Worm (Caenorhabditis elegans) whole organism, L1 larva: ENCODE data around the gene ulp-3.
A peak's percentile ranks its signal among the peaks of the same experiment; 100 is the strongest.

Experiments used
- C16A3.4 ChIP-seq: fragments of 150-350 bp; optimal IDR thresholded peaks from 2 replicates; lab custom pipeline; 2014; ENCODE audit warnings: missing biosample characterization, missing genetic modification characterization
- F16B12.6 ChIP-seq: fragments of 150-350 bp; optimal IDR thresholded peaks from 2 replicates; lab custom pipeline; 2014; ENCODE audit warnings: missing biosample characterization, missing genetic modification characterization
- Y116A8C.19 ChIP-seq: sonication (generic microtip); optimal IDR thresholded peaks from 2 replicates; lab custom pipeline; 2016; ENCODE audit warnings: missing compliant biosample characterization, missing genetic modification characterization, borderline replicate concordance
- alr-1 ChIP-seq: fragments of 200-800 bp; sonication (Bioruptor generic); optimal IDR thresholded peaks from 2 replicates; lab custom pipeline; 2018; ENCODE audit warnings: borderline replicate concordance, mild to moderate bottlenecking, missing genetic modification characterization, missing compliant biosample characterization
- ama-1 ChIP-seq: fragments of 150-350 bp; optimal IDR thresholded peaks from 2 replicates; lab custom pipeline; 2014
- blmp-1 ChIP-seq: fragments of 150-350 bp; optimal IDR thresholded peaks from 2 replicates; lab custom pipeline; 2014; ENCODE audit warnings: missing biosample characterization, missing genetic modification characterization
- ceh-8 ChIP-seq: fragments of 200-800 bp; sonication (Bioruptor generic); optimal IDR thresholded peaks from 2 replicates; lab custom pipeline; 2018; ENCODE audit warnings: mild to moderate bottlenecking, missing genetic modification characterization, moderate library complexity, missing compliant biosample characterization
- ceh-82 ChIP-seq, 3 experiments: fragments of 150-350 bp in 1 of 3; sonication (generic microtip) in 2 of 3; optimal IDR thresholded peaks; 2 replicates each; lab custom pipeline; 2014 to 2017; ENCODE audit warnings: missing biosample characterization in 3 of 3, missing genetic modification characterization in 3 of 3
- ceh-88 ChIP-seq: fragments of 200-800 bp; sonication (Bioruptor generic); IDR thresholded peaks from 2 replicates; pipeline ENCODE4 v1.3.6; 2022; ENCODE audit warnings: missing genetic modification characterization, missing compliant biosample characterization
- ceh-90 ChIP-seq: sonication (generic microtip); optimal IDR thresholded peaks from 2 replicates; lab custom pipeline; 2016; ENCODE audit warnings: missing genetic modification characterization, missing compliant biosample characterization
- dpl-1 ChIP-seq, 3 experiments: fragments of 150-350 bp in 2 of 3; sonication (generic microtip) in 1 of 3; optimal IDR thresholded peaks; 2 replicates each; lab custom pipeline; 2014 to 2017; ENCODE audit warnings: missing biosample characterization in 3 of 3, missing genetic modification characterization in 3 of 3, missing genetic modification reagents in 3 of 3
- efl-1 ChIP-seq, 4 experiments: fragments of 150-350 bp; optimal IDR thresholded peaks in 3 of 4; peaks in 1 of 4; 1 replicate in 1 of 4; 2 replicates in 3 of 4; lab custom pipeline; 2014; ENCODE audit warnings: missing biosample characterization in 2 of 4, missing genetic modification characterization in 2 of 4, missing genetic modification reagents in 2 of 4
- efl-3 ChIP-seq: fragments of 200-800 bp; sonication (Bioruptor generic); optimal IDR thresholded peaks from 2 replicates; lab custom pipeline; 2018; ENCODE audit warnings: mild to moderate bottlenecking, missing genetic modification characterization, missing compliant biosample characterization
- egl-13 ChIP-seq: sonication (generic microtip); optimal IDR thresholded peaks from 2 replicates; lab custom pipeline; 2016; ENCODE audit warnings: missing genotype, missing genetic modification reagents, missing genetic modification characterization, missing compliant biosample characterization
- egl-27 ChIP-seq, 2 experiments: fragments of 150-350 bp in 1 of 2; sonication (generic microtip); optimal IDR thresholded peaks; 3 replicates each; lab custom pipeline; 2017 to 2018; ENCODE audit warnings: missing biosample characterization in 2 of 2, missing genetic modification characterization in 2 of 2, missing genetic modification reagents in 2 of 2
- elt-2 ChIP-seq: sonication (generic microtip); optimal IDR thresholded peaks from 2 replicates; lab custom pipeline; 2016; ENCODE audit warnings: missing genetic modification characterization, mild to moderate bottlenecking, inconsistent platforms, missing compliant biosample characterization, missing genetic modification reagents
- fkh-10 ChIP-seq: sonication (generic microtip); optimal IDR thresholded peaks from 2 replicates; lab custom pipeline; 2017; ENCODE audit warnings: missing biosample characterization, missing genetic modification reagents, missing genetic modification characterization
- fos-1 ChIP-seq: fragments of 150-350 bp; optimal IDR thresholded peaks from 2 replicates; lab custom pipeline; 2014; ENCODE audit warnings: missing biosample characterization, missing genetic modification characterization
- grh-1 ChIP-seq: fragments of 200-800 bp; sonication (Bioruptor generic); IDR thresholded peaks from 2 replicates; pipeline ENCODE4 v1.3.6; 2022; ENCODE audit warnings: missing genetic modification reagents, missing genetic modification characterization, missing compliant biosample characterization
- hlh-4 ChIP-seq: sonication (generic microtip); optimal IDR thresholded peaks from 2 replicates; lab custom pipeline; 2016; ENCODE audit warnings: mild to moderate bottlenecking, missing genetic modification characterization, missing compliant biosample characterization
- hpl-2 ChIP-seq: fragments of 150-350 bp; optimal IDR thresholded peaks from 2 replicates; lab custom pipeline; 2014; ENCODE audit warnings: missing biosample characterization, missing genetic modification reagents, missing genetic modification characterization
- lin-13 ChIP-seq: fragments of 150-350 bp; optimal IDR thresholded peaks from 2 replicates; lab custom pipeline; 2014; ENCODE audit warnings: missing biosample characterization, missing genetic modification reagents, missing genetic modification characterization
- lin-14 ChIP-seq: fragments of 200-800 bp; sonication (Bioruptor generic); optimal IDR thresholded peaks from 2 replicates; lab custom pipeline; 2018; ENCODE audit warnings: mild to moderate bottlenecking, missing genetic modification characterization, moderate library complexity, missing compliant biosample characterization
- lin-15B ChIP-seq: fragments of 150-350 bp; sonication (generic microtip); optimal IDR thresholded peaks from 3 replicates; lab custom pipeline; 2014; ENCODE audit warnings: missing biosample characterization, missing genetic modification characterization
- lin-35 ChIP-seq, 2 experiments: fragments of 150-350 bp; optimal IDR thresholded peaks; 2 replicates each; lab custom pipeline; 2014; ENCODE audit warnings: missing biosample characterization in 2 of 2, missing genetic modification characterization in 2 of 2, missing genetic modification reagents in 2 of 2
- lsy-2 ChIP-seq, 2 experiments: fragments of 150-350 bp; optimal IDR thresholded peaks; 2 replicates each; lab custom pipeline; 2014; ENCODE audit warnings: missing biosample characterization in 2 of 2, missing genetic modification characterization in 2 of 2
- mab-9 ChIP-seq: fragments of 200-800 bp; sonication (Bioruptor generic); IDR thresholded peaks from 2 replicates; pipeline ENCODE4 v1.3.6; 2022; ENCODE audit warnings: missing genetic modification reagents, missing genetic modification characterization, missing compliant biosample characterization
- mep-1 ChIP-seq: fragments of 150-350 bp; optimal IDR thresholded peaks from 2 replicates; lab custom pipeline; 2014; ENCODE audit warnings: missing biosample characterization, missing genetic modification characterization
- nhr-85 ChIP-seq: sonication (generic microtip); peaks from one replicate; lab custom pipeline; 2016; ENCODE audit warnings: missing genetic modification characterization, inconsistent platforms, missing compliant biosample characterization
- pag-3 ChIP-seq: sonication (generic microtip); optimal IDR thresholded peaks from 2 replicates; lab custom pipeline; 2017; ENCODE audit warnings: missing genetic modification characterization, mild to moderate bottlenecking, missing compliant biosample characterization, antibody characterized with exemption, borderline replicate concordance; ENCODE audit not compliant: insufficient read depth
- pax-3 ChIP-seq: fragments of 200-800 bp; sonication (Bioruptor generic); optimal IDR thresholded peaks from 2 replicates; lab custom pipeline; 2018; ENCODE audit warnings: mild to moderate bottlenecking, missing genetic modification characterization, moderate library complexity, missing compliant biosample characterization
- snu-23 ChIP-seq: sonication (generic microtip); optimal IDR thresholded peaks from 2 replicates; lab custom pipeline; 2016; ENCODE audit warnings: missing genetic modification characterization, missing compliant biosample characterization
- sup-37 ChIP-seq: fragments of 200-800 bp; sonication (Bioruptor generic); optimal IDR thresholded peaks from 2 replicates; lab custom pipeline; 2018; ENCODE audit warnings: mild to moderate bottlenecking, missing genetic modification characterization, missing compliant biosample characterization
- unc-130 ChIP-seq: fragments of 150-350 bp; optimal IDR thresholded peaks from 2 replicates; lab custom pipeline; 2017; ENCODE audit warnings: missing biosample characterization, missing genetic modification characterization, inconsistent platforms
- unc-30 ChIP-seq: sonication (generic microtip); optimal IDR thresholded peaks from 2 replicates; lab custom pipeline; 2017; ENCODE audit warnings: missing biosample characterization, missing genetic modification characterization
- unc-86 ChIP-seq: sonication (generic microtip); optimal IDR thresholded peaks from 2 replicates; lab custom pipeline; 2016; ENCODE audit warnings: missing genetic modification characterization, missing compliant biosample characterization
- xbp-1 ChIP-seq: sonication (generic microtip); optimal IDR thresholded peaks from 2 replicates; lab custom pipeline; 2016; ENCODE audit warnings: missing genetic modification characterization, missing compliant biosample characterization
- zag-1 ChIP-seq: fragments of 150-350 bp; optimal IDR thresholded peaks from 2 replicates; lab custom pipeline; 2014; ENCODE audit warnings: missing biosample characterization, missing genetic modification characterization
- ztf-4 ChIP-seq: fragments of 150-350 bp; optimal IDR thresholded peaks from 2 replicates; lab custom pipeline; 2014; ENCODE audit warnings: missing biosample characterization, missing genetic modification characterization

ulp-3 gene

ce11 chrIV:1963247-1963646 lies at the start of gene ulp-3:
Gene ulp-3, plus strand, starts transcription at chrIV:1963634.
- TF ChIP-seq ceh-8 (GFP tag; lab: Kevin White, UChicago) (no peak), efl-1 (optimal IDR thresholded peaks at IDR 0.05; lab: Kevin White, UChicago) (no peak), efl-1 (GFP tag; optimal IDR thresholded peaks at IDR 0.05 in 1 of 2; lab: Kevin White, UChicago) (peak in 1 of 2 experiments; percentile 65)

ce11 chrIV:1914900-1915299 lies 48.5 kb upstream of the ulp-3 start:
- TF ChIP-seq lin-14: peak; percentile 33
- no peak for TF ChIP-seq hpl-2 (GFP tag; lab: Kevin White, UChicago)
- no peak for TF ChIP-seq elt-2 (tag; lab: Kevin White, UChicago)
- no peak for TF ChIP-seq mab-9 (GFP tag; lab: Robert Waterston, UW)
- no peak for TF ChIP-seq hlh-4 (tag; lab: Kevin White, UChicago)
- TF ChIP-seq nhr-85 (tag; lab: Kevin White, UChicago): peak; percentile 26

- no peak for TF ChIP-seq Y116A8C.19 (tag; lab: Kevin White, UChicago)
- TF ChIP-seq unc-30: no peak
- peak; percentile 17 for TF ChIP-seq blmp-1 (tag; lab: Kevin White, UChicago)
These were observed 47.9 kb upstream of the ulp-3 start for ce11 chrIV:1915549-1915948.

ce11 chrIV:1916247-1916646 lies 47.2 kb upstream of the ulp-3 start:
- no peak for TF ChIP-seq lin-35 (GFP tag; optimal IDR thresholded peaks at IDR 0.05; lab: Kevin White, UChicago)
- no peak for TF ChIP-seq dpl-1 (GFP tag; optimal IDR thresholded peaks at IDR 0.05; lab: Kevin White, UChicago)
- peak; percentile 2 for TF ChIP-seq lin-14
- no peak for TF ChIP-seq sup-37 (GFP tag; lab: Kevin White, UChicago)
- TF ChIP-seq fkh-10 (GFP tag; lab: Kevin White, UChicago): no peak
- peak; percentile 70 for TF ChIP-seq nhr-85 (tag; lab: Kevin White, UChicago)
- no peak for TF ChIP-seq ama-1
- no peak for TF ChIP-seq C16A3.4 (tag; lab: Kevin White, UChicago)
- TF ChIP-seq pag-3 (tag; lab: Kevin White, UChicago): no peak

- TF ChIP-seq unc-86 (tag; lab: Kevin White, UChicago): no peak
- TF ChIP-seq grh-1 (GFP tag; lab: Robert Waterston, UW): 0 out of 2 replicates have a peak, but pooled peaks have one; percentile 24
- no peak for TF ChIP-seq lsy-2 (tag; optimal IDR thresholded peaks at IDR 0.05; lab: Kevin White, UChicago)
- no peak for TF ChIP-seq unc-30
- TF ChIP-seq nhr-85 (tag; lab: Kevin White, UChicago): peak; percentile 40
- TF ChIP-seq pax-3 (tag; lab: Kevin White, UChicago): no peak
These were observed 45.6 kb upstream of the ulp-3 start, which contains the start of gene elt-6 for ce11 chrIV:1917819-1918218. Gene elt-6, plus strand, starts transcription at chrIV:1917977.

- TF ChIP-seq ceh-90 (tag; lab: Kevin White, UChicago): no peak
- no peak for TF ChIP-seq zag-1
- TF ChIP-seq, all 84 proteins: peak for 0
These were observed 42.9 kb upstream of the ulp-3 start for ce11 chrIV:1920513-1920912.

ce11 chrIV:1923722-1924121 lies 39.7 kb upstream of the ulp-3 start, which contains the start of gene denn-4:
Gene denn-4, plus strand, starts transcription at chrIV:1924001.
- TF ChIP-seq efl-3 (GFP tag; lab: Kevin White, UChicago) (no peak), fos-1 (no peak), dpl-1 (GFP tag; optimal IDR thresholded peaks at IDR 0.05; lab: Kevin White, UChicago) (peak in 2 of 3 experiments; percentile 14 to 58), lsy-2 (tag; optimal IDR thresholded peaks at IDR 0.05; lab: Kevin White, UChicago) (peak in 1 of 2 experiments; percentile 56), nhr-85 (tag; lab: Kevin White, UChicago) (peak; percentile 60), unc-30 (no peak), ceh-82 (tag; optimal IDR thresholded peaks at IDR 0.05; lab: Kevin White, UChicago) (peak in 1 of 3 experiments; percentile 16), lin-35 (GFP tag; optimal IDR thresholded peaks at IDR 0.05; lab: Kevin White, UChicago) (peak; percentile 11 to 48), lin-13 (GFP tag; lab: Kevin White, UChicago) (no peak), blmp-1 (tag; lab: Kevin White, UChicago) (peak; percentile 20), unc-130 (tag; lab: Kevin White, UChicago) (peak; percentile 10), xbp-1 (tag; lab: Kevin White, UChicago) (peak; percentile 16), efl-1 (optimal IDR thresholded peaks at IDR 0.05; lab: Kevin White, UChicago) (peak; percentile 18 to 35), efl-1 (GFP tag; optimal IDR thresholded peaks at IDR 0.05 in 1 of 2; lab: Kevin White, UChicago) (peak; percentile 48 to 94), ceh-88 (GFP tag; lab: Robert Waterston, UW) (no peak), F16B12.6 (tag; lab: Kevin White, UChicago) (peak; percentile 11), snu-23 (GFP tag; lab: Kevin White, UChicago) (peak; percentile 18), lin-15B (peak; percentile 4), alr-1 (tag; lab: Kevin White, UChicago) (no peak), egl-13 (no peak), egl-27 (tag; optimal IDR thresholded peaks at IDR 0.05; lab: Kevin White, UChicago) (no peak), ztf-4 (tag; lab: Kevin White, UChicago) (no peak), mep-1 (peak; percentile 29)
